Worm (Caenorhabditis elegans) whole organism, young adult: ENCODE results near the gene F52G3.8.
"Not testable (repeated sequence)": the region's sequence is repeated elsewhere in the genome, so short reads cannot be mapped to it uniquely, and the experiment has no call there.

Source experiments
- D2030.7 ChIP-seq: fragments of 200-800 bp; sonication (Bioruptor generic); IDR thresholded peaks from 2 replicates; pipeline ENCODE4 v1.3.6; 2022; ENCODE audit warnings: missing genetic modification reagents, missing genetic modification characterization, missing compliant biosample characterization
- F10E7.11 ChIP-seq: sonication (generic microtip); optimal IDR thresholded peaks from 2 replicates; lab custom pipeline; 2017; ENCODE audit warnings: mild to moderate bottlenecking, missing genetic modification characterization, moderate library complexity, missing compliant biosample characterization
- F33H1.4 ChIP-seq: fragments of 200-800 bp; sonication (Bioruptor generic); IDR thresholded peaks from 2 replicates; pipeline ENCODE4 v1.3.6; 2022; ENCODE audit warnings: missing genetic modification reagents, missing genetic modification characterization, missing compliant biosample characterization
- F37B4.10 ChIP-seq: fragments of 200-800 bp; sonication (Bioruptor generic); IDR thresholded peaks from 2 replicates; pipeline ENCODE4 v1.3.6; 2022; ENCODE audit warnings: missing genetic modification characterization, missing compliant biosample characterization
- K12H6.12 ChIP-seq: fragments of 200-800 bp; sonication (Bioruptor generic); optimal IDR thresholded peaks from 2 replicates; lab custom pipeline; 2018; ENCODE audit warnings: mild to moderate bottlenecking, missing genetic modification characterization, missing compliant biosample characterization
- T07F8.4 ChIP-seq: sonication (generic microtip); optimal IDR thresholded peaks from 2 replicates; lab custom pipeline; 2016; ENCODE audit warnings: mild to moderate bottlenecking, missing genetic modification characterization, moderate library complexity, missing compliant biosample characterization
- aptf-3 ChIP-seq: fragments of 200-800 bp; sonication (Bioruptor generic); IDR thresholded peaks from 2 replicates; pipeline ENCODE4 v1.3.6; 2022; ENCODE audit warnings: missing genetic modification characterization, missing compliant biosample characterization
- athp-1 ChIP-seq: sonication (generic microtip); optimal IDR thresholded peaks from 2 replicates; lab custom pipeline; 2017; ENCODE audit warnings: mild to moderate bottlenecking, missing genetic modification characterization, missing compliant biosample characterization
- attf-6 ChIP-seq: fragments of 200-800 bp; sonication (Bioruptor generic); IDR thresholded peaks from 2 replicates; pipeline ENCODE4 v1.3.6; 2022; ENCODE audit warnings: missing genetic modification reagents, missing genetic modification characterization, missing compliant biosample characterization
- ceh-27 ChIP-seq: fragments of 200-800 bp; sonication (Bioruptor generic); optimal IDR thresholded peaks from 2 replicates; lab custom pipeline; 2018; ENCODE audit warnings: mild to moderate bottlenecking, missing genetic modification characterization, moderate library complexity, missing compliant biosample characterization
- ceh-40 ChIP-seq: fragments of 200-800 bp; sonication (Bioruptor generic); IDR thresholded peaks from 2 replicates; pipeline ENCODE4 v1.3.6; 2022; ENCODE audit warnings: missing genetic modification characterization, missing compliant biosample characterization
- ceh-79 ChIP-seq: sonication (generic microtip); optimal IDR thresholded peaks from 2 replicates; lab custom pipeline; 2017; ENCODE audit warnings: mild to moderate bottlenecking, missing genetic modification characterization, missing compliant biosample characterization
- die-1 ChIP-seq: sonication (generic microtip); optimal IDR thresholded peaks from 2 replicates; lab custom pipeline; 2016; ENCODE audit warnings: missing genotype, mild to moderate bottlenecking, missing genetic modification characterization, missing compliant biosample characterization
- dox-1 ChIP-seq: fragments of 200-800 bp; sonication (Bioruptor generic); IDR thresholded peaks from 2 replicates; pipeline ENCODE4 v1.3.6; 2022; ENCODE audit warnings: missing genetic modification reagents, missing genetic modification characterization, missing compliant biosample characterization
- egl-18 ChIP-seq: fragments of 200-800 bp; sonication (Bioruptor generic); IDR thresholded peaks from 2 replicates; pipeline ENCODE4 v1.3.6; 2022; ENCODE audit warnings: missing genetic modification reagents, missing genetic modification characterization, missing compliant biosample characterization
- gei-17 ChIP-seq: fragments of 200-800 bp; sonication (Bioruptor generic); optimal IDR thresholded peaks from 2 replicates; lab custom pipeline; 2018; ENCODE audit warnings: mild to moderate bottlenecking, missing genetic modification characterization, missing compliant biosample characterization
- him-1 ChIP-seq: sonication (generic microtip); optimal IDR thresholded peaks from 2 replicates; lab custom pipeline; 2016; ENCODE audit warnings: missing genotype, missing genetic modification reagents, missing genetic modification characterization, missing compliant biosample characterization
- hlh-26 ChIP-seq: fragments of 200-800 bp; sonication (Bioruptor generic); conservative IDR thresholded peaks from 2 replicates; pipeline ENCODE4 v1.3.6; 2022; ENCODE audit warnings: missing genetic modification reagents, missing genetic modification characterization, missing compliant biosample characterization
- hsf-1 ChIP-seq: fragments of 200-800 bp; sonication (Bioruptor generic); IDR thresholded peaks from 2 replicates; pipeline ENCODE4 v1.3.6; 2022; ENCODE audit warnings: missing genetic modification reagents, missing genetic modification characterization, missing compliant biosample characterization
- lin-26 ChIP-seq: fragments of 200-800 bp; sonication (Bioruptor generic); IDR thresholded peaks from 2 replicates; pipeline ENCODE4 v1.3.6; 2022; ENCODE audit warnings: missing genetic modification reagents, missing genetic modification characterization, missing compliant biosample characterization
- lin-40 ChIP-seq: sonication (generic microtip); optimal IDR thresholded peaks from 2 replicates; lab custom pipeline; 2016; ENCODE audit warnings: missing genetic modification characterization, mild to moderate bottlenecking, missing compliant biosample characterization, missing genotype, missing genetic modification reagents
- lin-54 ChIP-seq: fragments of 200-800 bp; sonication (Bioruptor generic); optimal IDR thresholded peaks from 2 replicates; lab custom pipeline; 2018; ENCODE audit warnings: mild to moderate bottlenecking, missing genetic modification characterization, missing compliant biosample characterization
- lsl-1 ChIP-seq: fragments of 200-800 bp; sonication (Bioruptor generic); optimal IDR thresholded peaks from 2 replicates; lab custom pipeline; 2018; ENCODE audit warnings: mild to moderate bottlenecking, missing genetic modification characterization, moderate library complexity, missing compliant biosample characterization
- madf-10 ChIP-seq: sonication (generic microtip); optimal IDR thresholded peaks from 2 replicates; lab custom pipeline; 2016; ENCODE audit warnings: mild to moderate bottlenecking, missing genetic modification characterization, missing compliant biosample characterization
- madf-8 ChIP-seq: fragments of 200-800 bp; sonication (Bioruptor generic); conservative IDR thresholded peaks from 2 replicates; pipeline ENCODE4 v1.3.6; 2022; ENCODE audit warnings: missing genetic modification reagents, missing genetic modification characterization, missing compliant biosample characterization
- nfya-1 ChIP-seq: sonication (generic microtip); optimal IDR thresholded peaks from 2 replicates; lab custom pipeline; 2017; ENCODE audit warnings: antibody characterized with exemption, missing compliant biosample characterization, missing genetic modification characterization, borderline replicate concordance; ENCODE audit not compliant: insufficient read depth
- nhr-27 ChIP-seq: fragments of 200-800 bp; sonication (Bioruptor generic); optimal IDR thresholded peaks from 2 replicates; lab custom pipeline; 2018; ENCODE audit warnings: mild to moderate bottlenecking, missing genetic modification characterization, moderate library complexity, missing compliant biosample characterization
- nhr-80 ChIP-seq: sonication (generic microtip); optimal IDR thresholded peaks from 2 replicates; lab custom pipeline; 2016; ENCODE audit warnings: missing genetic modification characterization, missing compliant biosample characterization
- rpc-1 ChIP-seq, 2 experiments: fragments of 150-350 bp in 1 of 2; sonication (generic microtip) in 1 of 2; optimal IDR thresholded peaks; 2 replicates each; lab custom pipeline; 2014 to 2018; ENCODE audit warnings: missing biosample characterization in 1 of 2, missing genetic modification characterization in 1 of 2, missing genetic modification reagents in 1 of 2, missing genotype in 1 of 2
- snpc-1.1 ChIP-seq: sonication (generic microtip); optimal IDR thresholded peaks from 2 replicates; lab custom pipeline; 2017; ENCODE audit warnings: missing genetic modification characterization, mild to moderate bottlenecking, missing compliant biosample characterization, antibody characterized with exemption, moderate library complexity, missing genotype, missing genetic modification reagents; ENCODE audit not compliant: insufficient read depth
- sptf-2 ChIP-seq: fragments of 200-800 bp; sonication (Bioruptor generic); optimal IDR thresholded peaks from 2 replicates; lab custom pipeline; 2018; ENCODE audit warnings: mild to moderate bottlenecking, missing genetic modification characterization, missing compliant biosample characterization
- ztf-18 ChIP-seq: sonication (generic microtip); optimal IDR thresholded peaks from 2 replicates; lab custom pipeline; 2016; ENCODE audit warnings: missing genotype, mild to moderate bottlenecking, missing genetic modification characterization, missing compliant biosample characterization
- ztf-22 ChIP-seq: fragments of 200-800 bp; sonication (Bioruptor generic); optimal IDR thresholded peaks from 2 replicates; lab custom pipeline; 2018; ENCODE audit warnings: mild to moderate bottlenecking, missing genetic modification characterization, moderate library complexity, missing compliant biosample characterization
- ztf-6 ChIP-seq: fragments of 200-800 bp; sonication (Bioruptor generic); IDR thresholded peaks from 2 replicates; pipeline ENCODE4 v1.3.6; 2022; ENCODE audit warnings: missing genetic modification reagents, missing genetic modification characterization, missing compliant biosample characterization

Gene F52G3.8

ce11 chrX:16921533-16921932, 31.2 kb downstream of the F52G3.8 start, which contains the start of gene fbxb-114:
fbxb-114 (plus strand) TSS chrX:16921833.
- TF ChIP-seq ceh-40 (GFP tag; lab: Robert Waterston, UW), result no peak
- no peak for TF ChIP-seq attf-6
- TF ChIP-seq D2030.7 (GFP tag; lab: Robert Waterston, UW), result no peak
- TF ChIP-seq hlh-26 (GFP tag; lab: Robert Waterston, UW), result no peak
- no peak for TF ChIP-seq lin-26

ce11 chrX:16919468-16919867, 33.3 kb downstream of the F52G3.8 start:
- peak; percentile 50 for TF ChIP-seq nhr-80 (tag; lab: Kevin White, UChicago)
- TF ChIP-seq madf-8 (GFP tag; lab: Robert Waterston, UW), result no peak
- TF ChIP-seq F10E7.11 (tag; lab: Kevin White, UChicago), result no peak
- TF ChIP-seq lsl-1, result no peak
- no peak for TF ChIP-seq dox-1 (GFP tag; lab: Robert Waterston, UW)
- no peak for TF ChIP-seq nfya-1

ce11 chrX:16913669-16914068, 39.1 kb downstream of the F52G3.8 start, which contains the start of gene F39F10.5:
F39F10.5 (minus strand) TSS chrX:16913769.
- not testable (repeated sequence) for TF ChIP-seq egl-18 (GFP tag; lab: Robert Waterston, UW); K12H6.12 (tag; lab: Kevin White, UChicago); ceh-79 (tag; lab: Kevin White, UChicago)
- TF ChIP-seq, all 124 proteins: peak for 0; not testable (repeated sequence) for 124

ce11 chrX:16903619-16904018, 49.1 kb downstream of the F52G3.8 start, which contains the start of gene F39F10.4:
F39F10.4 (minus strand) TSS chrX:16903719.
- TF ChIP-seq hsf-1 (GFP tag; lab: Robert Waterston, UW), result no peak
- no peak for TF ChIP-seq lin-54 (GFP tag; lab: Kevin White, UChicago)
- TF ChIP-seq snpc-1.1 (tag; lab: Kevin White, UChicago), result no peak
- TF ChIP-seq him-1 (tag; lab: Kevin White, UChicago), result no peak
- TF ChIP-seq ztf-22 (GFP tag; lab: Kevin White, UChicago), result no peak
- TF ChIP-seq gei-17 (GFP tag; lab: Kevin White, UChicago), result no peak
- no peak for TF ChIP-seq sptf-2
- TF ChIP-seq F37B4.10, result no peak
- TF ChIP-seq nfya-1, result no peak
- no peak for TF ChIP-seq lin-40 (tag; lab: Kevin White, UChicago)
- TF ChIP-seq, all 124 proteins: peak for 0

- TF ChIP-seq lsl-1 (no peak), T07F8.4 (tag; lab: Kevin White, UChicago) (no peak), aptf-3 (GFP tag; lab: Robert Waterston, UW) (no peak), F33H1.4 (GFP tag; lab: Robert Waterston, UW) (no peak), ztf-18 (no peak), ztf-6 (GFP tag; lab: Robert Waterston, UW) (no peak), athp-1 (tag; lab: Kevin White, UChicago) (no peak), rpc-1 (optimal IDR thresholded peaks at IDR 0.05; lab: Kevin White, UChicago) (no peak), rpc-1 (tag; optimal IDR thresholded peaks at IDR 0.05; lab: Kevin White, UChicago) (no peak), die-1 (tag; lab: Kevin White, UChicago) (no peak), nhr-27 (no peak), ceh-27 (GFP tag; lab: Kevin White, UChicago) (no peak), lin-26 (no peak), madf-10 (tag; lab: Kevin White, UChicago) (no peak), lin-40 (tag; lab: Kevin White, UChicago) (no peak)
Measured at ce11 chrX:16902657-16903056, 50.1 kb downstream of the F52G3.8 start.
